Worm (Caenorhabditis elegans) whole organism, late embryonic: ENCODE results near the gene K05D4.9.

ENCODE experiments used
- F13H6.1 ChIP-seq: sonication (generic microtip); optimal IDR thresholded peaks from 2 replicates; lab custom pipeline; 2016; ENCODE audit warnings: missing genetic modification characterization, missing compliant biosample characterization
- T23F11.4 ChIP-seq: fragments of 200-800 bp; sonication (Bioruptor generic); optimal IDR thresholded peaks from 2 replicates; lab custom pipeline; 2018; ENCODE audit warnings: mild to moderate bottlenecking, missing genetic modification characterization, missing compliant biosample characterization
- ahr-1 ChIP-seq: sonication (generic microtip); optimal IDR thresholded peaks from 2 replicates; lab custom pipeline; 2016; ENCODE audit warnings: missing genetic modification characterization, missing compliant biosample characterization
- ceh-24 ChIP-seq: sonication (generic microtip); optimal IDR thresholded peaks from 2 replicates; lab custom pipeline; 2016; ENCODE audit warnings: mild to moderate bottlenecking, missing genetic modification characterization, missing compliant biosample characterization
- dmd-4 ChIP-seq: sonication (generic microtip); optimal IDR thresholded peaks from 2 replicates; lab custom pipeline; 2016; ENCODE audit warnings: borderline replicate concordance, missing genetic modification characterization, missing compliant biosample characterization
- elt-2 ChIP-seq: sonication (generic microtip); optimal IDR thresholded peaks from 2 replicates; lab custom pipeline; 2016; ENCODE audit warnings: missing genetic modification reagents, missing genetic modification characterization, missing compliant biosample characterization
- fax-1 ChIP-seq: sonication (generic microtip); optimal IDR thresholded peaks from 2 replicates; lab custom pipeline; 2016; ENCODE audit warnings: missing genotype, missing genetic modification characterization, missing compliant biosample characterization
- fkh-10 ChIP-seq: fragments of 150-350 bp; optimal IDR thresholded peaks from 2 replicates; lab custom pipeline; 2014; ENCODE audit warnings: missing biosample characterization, missing genetic modification reagents, missing genetic modification characterization
- pqm-1 ChIP-seq: sonication (generic microtip); optimal IDR thresholded peaks from 2 replicates; lab custom pipeline; 2016; ENCODE audit warnings: missing genetic modification characterization, missing compliant biosample characterization
- rnt-1 ChIP-seq: sonication (generic microtip); optimal IDR thresholded peaks from 2 replicates; lab custom pipeline; 2016; ENCODE audit warnings: missing genetic modification characterization, missing compliant biosample characterization
- tbx-7 ChIP-seq: sonication (generic microtip); optimal IDR thresholded peaks from 2 replicates; lab custom pipeline; 2016; ENCODE audit warnings: missing genotype, missing genetic modification characterization, missing compliant biosample characterization
- ttx-3 ChIP-seq: sonication (generic microtip); optimal IDR thresholded peaks from 2 replicates; lab custom pipeline; 2016; ENCODE audit warnings: missing genetic modification reagents, missing genetic modification characterization, missing compliant biosample characterization
- unc-86 ChIP-seq: sonication (generic microtip); optimal IDR thresholded peaks from 2 replicates; lab custom pipeline; 2016; ENCODE audit warnings: missing genetic modification characterization, missing compliant biosample characterization

ce11 chrV:16190485-16190884, 18.9 kb upstream of the K05D4.9 start, which contains the start of gene srh-281:
- TF ChIP-seq pqm-1 (tag; lab: Kevin White, UChicago) (no peak), fkh-10 (GFP tag; lab: Kevin White, UChicago) (no peak), ceh-24 (tag; lab: Kevin White, UChicago) (no peak), T23F11.4 (GFP tag; lab: Kevin White, UChicago) (no peak), fax-1 (tag; lab: Kevin White, UChicago) (no peak), elt-2 (tag; lab: Kevin White, UChicago) (no peak), rnt-1 (tag; lab: Kevin White, UChicago) (no peak), ttx-3 (no peak), F13H6.1 (tag; lab: Kevin White, UChicago) (no peak), ahr-1 (tag; lab: Kevin White, UChicago) (no peak), dmd-4 (no peak), unc-86 (no peak), tbx-7 (tag; lab: Kevin White, UChicago) (no peak)
